Worm (Caenorhabditis elegans): Measurements from ENCODE around the gene C30G12.6.
A peak's percentile ranks its signal among the peaks of the same experiment; 100 is the strongest.

The C30G12.6 gene

ce11 chrII:7295917-7296316 is at the start of gene C30G12.6:
TSS of gene C30G12.6 (minus strand) at chrII:7296017.
- TF ChIP-seq ceh-34 (tag; optimal IDR thresholded peaks at IDR 0.05): no peak
- no peak for TF ChIP-seq dmd-4 (tag; optimal IDR thresholded peaks at IDR 0.05; ENCODE audit: borderline replicate concordance)
- TF ChIP-seq unc-3 (GFP tag; conservative IDR thresholded peaks at IDR 0.05): no peak
- TF ChIP-seq unc-3 (tag; optimal IDR thresholded peaks at IDR 0.05): no peak
- no peak for TF ChIP-seq gmeb-2 (tag; optimal IDR thresholded peaks at IDR 0.05)
- TF ChIP-seq hlh-30 (tag; optimal IDR thresholded peaks at IDR 0.05; ENCODE audit: insufficient read depth): no peak
- TF ChIP-seq unc-42 (tag; optimal IDR thresholded peaks at IDR 0.05): no peak
- TF ChIP-seq T23F11.4 (GFP tag; optimal IDR thresholded peaks at IDR 0.05): no peak
- TF ChIP-seq elt-4 (tag; optimal IDR thresholded peaks at IDR 0.05): no peak
- TF ChIP-seq K02D7.2 (tag; optimal IDR thresholded peaks at IDR 0.05): no peak
- TF ChIP-seq fkh-6 (tag; optimal IDR thresholded peaks at IDR 0.05): no peak
- TF ChIP-seq dve-1 (tag; optimal IDR thresholded peaks at IDR 0.05): no peak
- TF ChIP-seq fkh-10 (GFP tag; optimal IDR thresholded peaks at IDR 0.05): no peak
- TF ChIP-seq fax-1 (tag; optimal IDR thresholded peaks at IDR 0.05): no peak
- no peak for TF ChIP-seq ceh-9 (tag; optimal IDR thresholded peaks at IDR 0.05)
- no peak for TF ChIP-seq zip-5 (tag; optimal IDR thresholded peaks at IDR 0.05)
- no peak for TF ChIP-seq pha-2 (tag; optimal IDR thresholded peaks at IDR 0.05)
- no peak for TF ChIP-seq ets-4 (tag; optimal IDR thresholded peaks at IDR 0.05)
- no peak for TF ChIP-seq C38D4.7 (GFP tag; optimal IDR thresholded peaks at IDR 0.05)

DNA sequence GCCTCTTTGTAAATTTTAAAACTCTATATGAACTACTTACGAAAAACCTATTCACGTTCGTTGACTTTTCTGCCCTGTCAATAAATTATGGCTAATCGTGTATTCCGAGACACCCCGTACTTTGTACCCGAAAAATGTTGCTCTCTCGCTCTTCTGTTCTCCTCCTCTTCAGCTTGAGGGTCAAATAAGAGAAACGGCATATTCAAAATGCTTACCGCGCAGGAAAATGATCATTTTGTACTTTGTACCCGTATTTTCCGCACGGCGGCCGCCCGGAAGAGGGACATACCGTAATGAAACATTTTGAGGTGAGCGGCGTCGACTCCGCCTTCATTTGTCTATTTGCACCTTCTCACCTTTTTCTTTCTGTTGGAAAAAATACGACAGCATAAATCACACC is 47.9 kb upstream of the C30G12.6 start:
- TF ChIP-seq nfya-1 (tag; optimal IDR thresholded peaks at IDR 0.05) (no peak), ceh-34 (tag; optimal IDR thresholded peaks at IDR 0.05) (peak; percentile 26), fkh-6 (tag; optimal IDR thresholded peaks at IDR 0.05) (no peak), pha-2 (tag; optimal IDR thresholded peaks at IDR 0.05) (peak; percentile 12), C08G9.2 (tag; optimal IDR thresholded peaks at IDR 0.05) (no peak), ceh-19 (GFP tag; optimal IDR thresholded peaks at IDR 0.05) (no peak), ceh-24 (tag; optimal IDR thresholded peaks at IDR 0.05) (no peak), elt-2 (tag; optimal IDR thresholded peaks at IDR 0.05) (no peak), ztf-16 (tag; optimal IDR thresholded peaks at IDR 0.05) (no peak), pqm-1 (tag; optimal IDR thresholded peaks at IDR 0.05) (no peak), zip-5 (tag; optimal IDR thresholded peaks at IDR 0.05) (no peak), hlh-15 (tag; optimal IDR thresholded peaks at IDR 0.05) (no peak), ets-4 (tag; optimal IDR thresholded peaks at IDR 0.05) (peak; percentile 23), ceh-2 (tag; optimal IDR thresholded peaks at IDR 0.05) (peak; percentile 33), unc-42 (tag; optimal IDR thresholded peaks at IDR 0.05) (no peak), hlh-13 (GFP tag; optimal IDR thresholded peaks at IDR 0.05) (no peak), K09A11.1 (tag; optimal IDR thresholded peaks at IDR 0.05; ENCODE audit: insufficient read depth) (no peak), gmeb-2 (tag; optimal IDR thresholded peaks at IDR 0.05) (no peak), hlh-8 (tag; optimal IDR thresholded peaks at IDR 0.05) (no peak), tbx-2 (tag; optimal IDR thresholded peaks at IDR 0.05) (no peak), mec-3 (tag; optimal IDR thresholded peaks at IDR 0.05; ENCODE audit: borderline replicate concordance) (no peak), unc-86 (tag; optimal IDR thresholded peaks at IDR 0.05) (no peak), hlh-6 (tag; optimal IDR thresholded peaks at IDR 0.05) (no peak)

DNA sequence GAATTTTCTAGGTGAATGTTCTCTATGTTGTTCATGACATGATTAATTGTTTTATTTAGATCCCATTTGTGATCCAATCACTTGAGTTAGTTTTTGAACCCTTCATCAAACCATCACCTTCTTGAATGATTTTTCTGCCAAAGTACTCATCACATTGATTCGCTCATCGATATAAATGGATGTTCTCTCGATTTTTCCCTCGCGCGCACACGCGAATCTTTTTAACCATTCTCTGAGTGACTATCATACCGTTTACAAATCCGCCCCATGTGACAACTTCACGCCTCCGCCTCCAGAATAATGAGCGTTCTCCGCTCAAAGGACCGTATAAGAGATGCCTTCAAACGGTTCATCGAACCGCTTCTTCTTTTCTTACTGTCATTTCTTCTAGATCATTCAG is 47.1 kb upstream of the C30G12.6 start:
- no peak for TF ChIP-seq pax-1 (tag; optimal IDR thresholded peaks at IDR 0.05)

DNA sequence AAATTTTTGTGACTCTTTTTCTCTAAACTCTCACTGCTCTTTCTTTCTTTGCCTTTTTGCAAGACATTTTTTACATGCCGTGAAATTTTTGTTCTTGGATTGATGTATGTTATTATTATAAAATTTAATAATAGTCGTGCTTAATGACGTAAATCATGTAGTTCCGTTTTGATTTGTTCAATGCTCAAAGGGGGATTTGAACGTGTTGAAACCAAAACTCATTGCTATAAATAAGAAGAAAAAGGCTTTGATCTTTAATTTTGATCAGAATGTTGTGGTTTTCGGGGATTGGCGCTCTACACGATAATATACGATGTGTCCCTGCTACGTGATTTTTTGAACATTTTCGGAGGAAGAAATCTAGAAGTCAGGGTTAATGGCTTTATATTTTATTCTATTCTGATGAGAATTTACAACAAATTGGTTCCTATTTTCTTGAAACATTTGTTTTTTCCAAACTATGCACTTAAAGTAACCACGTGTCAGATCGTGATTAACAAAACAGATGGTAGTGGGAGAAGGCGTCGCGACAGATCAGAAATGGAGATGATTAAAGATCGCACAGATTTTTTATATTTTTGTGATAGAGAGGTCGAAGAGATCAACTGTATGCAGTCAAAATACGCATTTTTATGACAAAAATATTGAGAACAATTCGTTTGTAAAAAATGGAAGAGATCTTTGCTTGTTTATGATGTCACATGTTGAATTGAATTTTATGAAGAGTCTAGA is 45.9 kb upstream of the C30G12.6 start:
- TF ChIP-seq pros-1 (tag; optimal IDR thresholded peaks at IDR 0.05): no peak
- no peak for TF ChIP-seq rnt-1 (tag; optimal IDR thresholded peaks at IDR 0.05)
- TF ChIP-seq sox-2 (GFP tag; IDR thresholded peaks at IDR 0.05): no peak
- no peak for TF ChIP-seq lim-6 (tag; optimal IDR thresholded peaks at IDR 0.05)
- TF ChIP-seq odd-2 (tag; optimal IDR thresholded peaks at IDR 0.05): no peak
- no peak for TF ChIP-seq fax-1 (tag; optimal IDR thresholded peaks at IDR 0.05)
